Fruit fly (Drosophila melanogaster) whole organism, adult: Measurements from ENCODE around the gene Dhfr.

Experiments used
- CG11617 ChIP-seq: fragments of 200-800 bp; sonication (Bioruptor generic); optimal IDR thresholded peaks from 2 replicates; lab custom pipeline; 2017; ENCODE audit warnings: mild to moderate bottlenecking, missing biosample characterization, missing genetic modification reagents, missing genetic modification characterization
- CG14711 ChIP-seq: fragments of 200-800 bp; sonication (Bioruptor generic); optimal IDR thresholded peaks from 2 replicates; lab custom pipeline; 2018; ENCODE audit warnings: missing biosample characterization, mild to moderate bottlenecking, missing genetic modification characterization, moderate library complexity
- CG1620 ChIP-seq: fragments of 200-800 bp; sonication (Bioruptor generic); optimal IDR thresholded peaks from 2 replicates; lab custom pipeline; 2016; ENCODE audit warnings: missing biosample characterization, missing genetic modification characterization
- CG33017 ChIP-seq: fragments of 200-800 bp; sonication (Bioruptor generic); optimal IDR thresholded peaks from 2 replicates; lab custom pipeline; 2018; ENCODE audit warnings: missing biosample characterization, mild to moderate bottlenecking, missing genetic modification characterization, moderate library complexity
- CG7045 ChIP-seq: fragments of 200-800 bp; sonication (Bioruptor generic); optimal IDR thresholded peaks from 2 replicates; lab custom pipeline; 2017; ENCODE audit warnings: missing biosample characterization, mild to moderate bottlenecking, missing genetic modification characterization
- CG7101 ChIP-seq: fragments of 200-800 bp; sonication (Bioruptor generic); optimal IDR thresholded peaks from 2 replicates; lab custom pipeline; 2018; ENCODE audit warnings: missing biosample characterization, mild to moderate bottlenecking, missing genetic modification characterization, moderate library complexity
- Clk ChIP-seq: fragments of 200-800 bp; sonication (Bioruptor generic); optimal IDR thresholded peaks from 2 replicates; lab custom pipeline; 2017; ENCODE audit warnings: missing biosample characterization, missing genetic modification characterization
- Crg-1 ChIP-seq: fragments of 200-800 bp; sonication (Bioruptor generic); optimal IDR thresholded peaks from 2 replicates; lab custom pipeline; 2016; ENCODE audit warnings: missing biosample characterization, missing genetic modification characterization
- Hr96 ChIP-seq: fragments of 200-800 bp; sonication (Bioruptor generic); optimal IDR thresholded peaks from 2 replicates; lab custom pipeline; 2016; ENCODE audit warnings: missing biosample characterization, missing genetic modification characterization
- Mnt ChIP-seq: fragments of 200-800 bp; sonication (Bioruptor generic); optimal IDR thresholded peaks from 2 replicates; lab custom pipeline; 2016; ENCODE audit warnings: missing biosample characterization, mild to moderate bottlenecking, missing genetic modification characterization
- bab1 ChIP-seq: fragments of 200-800 bp; sonication (Bioruptor generic); optimal IDR thresholded peaks from 3 replicates; lab custom pipeline; 2019; ENCODE audit warnings: missing biosample characterization, mild to moderate bottlenecking, missing genetic modification characterization, moderate library complexity
- cic ChIP-seq: fragments of 200-800 bp; sonication (Bioruptor generic); optimal IDR thresholded peaks from 2 replicates; lab custom pipeline; 2017; ENCODE audit warnings: missing biosample characterization, mild to moderate bottlenecking, missing genetic modification characterization, moderate library complexity
- cnc ChIP-seq, 2 experiments: fragments of >200 bp; optimal IDR thresholded peaks; 2 replicates each; lab custom pipeline; 2017
- kay ChIP-seq: fragments of 200-800 bp; sonication (Bioruptor generic); peaks from one replicate; lab custom pipeline; 2016; ENCODE audit warnings: missing biosample characterization, missing genetic modification characterization, borderline replicate concordance
- ovo ChIP-seq: fragments of 200-800 bp; sonication (Bioruptor generic); optimal IDR thresholded peaks from 2 replicates; lab custom pipeline; 2016; ENCODE audit warnings: missing biosample characterization, missing genetic modification characterization
- pad ChIP-seq: fragments of 200-800 bp; sonication (Bioruptor generic); optimal IDR thresholded peaks from 3 replicates; lab custom pipeline; 2017; ENCODE audit warnings: missing biosample characterization, missing genetic modification characterization, mild to moderate bottlenecking, moderate library complexity, missing genetic modification reagents
- tj ChIP-seq: fragments of 200-800 bp; sonication (Bioruptor generic); optimal IDR thresholded peaks from 3 replicates; lab custom pipeline; 2017; ENCODE audit warnings: missing biosample characterization, mild to moderate bottlenecking, missing genetic modification characterization, moderate library complexity
- toe ChIP-seq: fragments of 200-800 bp; sonication (Bioruptor generic); optimal IDR thresholded peaks from 2 replicates; lab custom pipeline; 2016; ENCODE audit warnings: missing biosample characterization, missing genetic modification characterization

Gene Dhfr

DNA sequence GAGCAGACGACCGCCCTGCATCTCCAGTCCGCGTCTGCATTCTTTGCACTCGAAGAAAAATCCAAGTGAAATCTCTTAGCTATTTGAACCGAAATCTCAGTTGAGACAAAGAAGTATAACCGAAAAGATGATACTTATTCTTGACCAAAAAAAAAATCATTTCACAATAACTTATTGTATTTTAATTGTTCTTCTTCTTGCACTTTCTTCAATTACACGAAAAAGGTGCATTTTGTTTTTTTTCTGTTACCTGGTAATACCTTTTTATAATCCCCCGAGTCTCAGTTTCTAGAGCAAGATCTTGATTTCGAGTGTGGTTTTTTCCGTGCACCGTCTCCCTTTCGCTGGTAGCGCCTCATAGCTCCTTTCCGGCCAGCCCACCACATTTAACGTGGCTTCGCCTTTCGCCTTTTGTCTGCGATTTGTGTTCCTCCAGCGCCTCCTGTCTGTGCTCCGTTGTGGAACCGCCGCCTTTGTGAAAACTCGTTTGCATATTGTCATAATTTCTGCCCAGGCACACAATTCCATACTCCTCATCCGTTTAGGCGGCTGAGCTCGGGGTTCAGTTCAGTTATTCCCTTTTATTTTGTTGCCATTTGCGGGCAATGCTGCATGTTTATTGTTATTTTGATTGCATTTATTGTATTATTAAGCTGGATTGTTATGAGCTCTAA lies 45.9 kb downstream of the Dhfr start:
- TF ChIP-seq toe (GFP tag; lab: Kevin White, UChicago) (no peak), Mnt (GFP tag; lab: Kevin White, UChicago) (no peak), CG14711 (tag; lab: Kevin White, UChicago) (no peak), Crg-1 (no peak), bab1 (GFP tag; lab: Kevin White, UChicago) (no peak), Clk (GFP tag; lab: Kevin White, UChicago) (no peak), ovo (GFP tag; lab: Kevin White, UChicago) (no peak), Hr96 (GFP tag; lab: Kevin White, UChicago) (no peak), CG11617 (GFP tag; lab: Kevin White, UChicago) (no peak), pad (no peak), cnc (optimal IDR thresholded peaks at IDR 0.05; lab: Kevin White, UChicago) (no peak), cic (GFP tag; lab: Kevin White, UChicago) (no peak), CG7101 (no peak)

DNA sequence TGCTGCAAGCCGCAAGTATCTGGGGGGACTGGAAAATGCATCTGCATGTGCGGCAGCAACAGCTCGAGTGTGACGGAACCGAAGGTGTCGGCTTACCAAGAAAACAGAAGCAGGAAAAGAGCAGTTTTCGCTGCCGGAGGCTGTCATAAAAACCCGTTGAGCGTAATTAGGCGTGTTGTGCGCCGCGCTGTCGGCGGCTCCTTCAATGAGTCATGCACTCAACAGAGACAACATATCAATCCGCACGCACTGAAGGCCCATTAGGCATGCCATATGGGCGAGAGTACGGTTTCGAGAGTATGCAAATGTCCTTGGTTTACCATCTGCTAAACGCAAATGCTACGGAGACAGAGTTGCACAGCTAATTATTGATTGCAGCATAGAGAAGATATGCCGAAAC lies 47.5 kb downstream of the Dhfr start:
- TF ChIP-seq CG33017 (tag; lab: Kevin White, UChicago) (no peak), ovo (GFP tag; lab: Kevin White, UChicago) (no peak), CG11617 (GFP tag; lab: Kevin White, UChicago) (no peak), cnc (optimal IDR thresholded peaks at IDR 0.05; lab: Kevin White, UChicago) (no peak), Hr96 (GFP tag; lab: Kevin White, UChicago) (no peak), CG7045 (GFP tag; lab: Kevin White, UChicago) (no peak), toe (GFP tag; lab: Kevin White, UChicago) (no peak), Mnt (GFP tag; lab: Kevin White, UChicago) (no peak), kay (GFP tag; lab: Kevin White, UChicago) (no peak)

DNA sequence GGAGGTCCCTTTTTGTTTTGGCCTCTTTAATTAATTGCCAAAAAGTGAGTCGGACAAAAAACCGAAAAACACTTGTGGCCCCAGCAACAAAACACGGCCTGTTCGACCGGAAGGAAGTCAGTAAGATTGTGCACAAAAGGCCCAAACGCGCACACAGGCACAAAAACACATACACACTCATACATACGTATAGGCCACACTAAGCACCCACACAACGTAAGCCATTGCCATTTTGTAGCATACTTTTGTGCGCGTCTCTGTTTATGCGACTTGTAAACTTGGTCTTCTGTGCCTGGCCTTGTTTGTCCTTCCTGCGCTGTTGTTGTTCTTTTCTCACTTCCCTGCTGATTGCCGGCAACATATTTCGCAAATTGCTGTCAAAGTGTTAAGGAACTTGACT lies 49.5 kb downstream of the Dhfr start:
- TF ChIP-seq ovo (GFP tag; lab: Kevin White, UChicago) (no peak), cnc (optimal IDR thresholded peaks at IDR 0.05; lab: Kevin White, UChicago) (no peak), CG14711 (tag; lab: Kevin White, UChicago) (no peak), CG1620 (no peak), tj (GFP tag; lab: Kevin White, UChicago) (no peak), Hr96 (GFP tag; lab: Kevin White, UChicago) (no peak), CG7045 (GFP tag; lab: Kevin White, UChicago) (no peak)
